Worm (Caenorhabditis elegans) whole organism, early embryonic: Measurements from ENCODE around the gene him-10.

Experiments used
- B0310.2 ChIP-seq: sonication (generic microtip); optimal IDR thresholded peaks from 2 replicates; lab custom pipeline; 2016; ENCODE audit warnings: mild to moderate bottlenecking, missing genetic modification characterization, missing compliant biosample characterization
- ama-1 ChIP-seq: fragments of 150-350 bp; optimal IDR thresholded peaks from 2 replicates; lab custom pipeline; 2014
- ceh-13 ChIP-seq: fragments of 200-800 bp; sonication (Bioruptor generic); optimal IDR thresholded peaks from 2 replicates; lab custom pipeline; 2018; ENCODE audit warnings: mild to moderate bottlenecking, missing genetic modification characterization, missing compliant biosample characterization
- ets-7 ChIP-seq: sonication (generic microtip); optimal IDR thresholded peaks from 2 replicates; lab custom pipeline; 2016; ENCODE audit warnings: missing genotype, missing genetic modification characterization, missing compliant biosample characterization
- flt-1 ChIP-seq: fragments of 200-800 bp; sonication (Bioruptor generic); IDR thresholded peaks from 2 replicates; pipeline ENCODE4 v1.3.6; 2022; ENCODE audit warnings: missing genetic modification characterization, missing compliant biosample characterization
- hmg-4 ChIP-seq: fragments of 200-800 bp; sonication (Bioruptor generic); optimal IDR thresholded peaks from 2 replicates; lab custom pipeline; 2018; ENCODE audit warnings: mild to moderate bottlenecking, missing genetic modification characterization, missing compliant biosample characterization
- hnd-1 ChIP-seq: sonication (generic microtip); optimal IDR thresholded peaks from 2 replicates; lab custom pipeline; 2016; ENCODE audit warnings: missing genetic modification characterization, missing compliant biosample characterization
- scrt-1 ChIP-seq: fragments of 200-800 bp; sonication (Bioruptor generic); IDR thresholded peaks from 2 replicates; pipeline ENCODE4 v1.3.6; 2022; ENCODE audit warnings: missing genetic modification characterization, missing compliant biosample characterization
- sea-1 ChIP-seq: fragments of 200-800 bp; sonication (Bioruptor generic); conservative IDR thresholded peaks from 2 replicates; pipeline ENCODE4 v1.3.6; 2022; ENCODE audit warnings: missing genetic modification characterization, missing compliant biosample characterization
- tbx-37 ChIP-seq: fragments of 200-800 bp; sonication (Bioruptor generic); conservative IDR thresholded peaks from 2 replicates; pipeline ENCODE4 v1.3.6; 2022; ENCODE audit warnings: missing genetic modification reagents, missing genetic modification characterization, missing compliant biosample characterization

- TF ChIP-seq B0310.2 (tag; lab: Kevin White, UChicago) (no peak), scrt-1 (GFP tag; lab: Robert Waterston, UW) (no peak), hnd-1 (tag; lab: Kevin White, UChicago) (no peak), ama-1 (lab: Kevin White, UChicago) (no peak), hmg-4 (GFP tag; lab: Kevin White, UChicago) (no peak), flt-1 (GFP tag; lab: Robert Waterston, UW) (no peak), tbx-37 (GFP tag; lab: Robert Waterston, UW) (no peak), sea-1 (GFP tag; lab: Robert Waterston, UW) (no peak), ceh-13 (GFP tag; lab: Kevin White, UChicago) (no peak), ets-7 (no peak)
Observed at ce11 chrIII:5802971-5803370, at the start of gene him-10, which contains the start of gene polq-1.
